Fruit fly (Drosophila melanogaster) Kc167 (cell line): Measurements from ENCODE around the gene CG3626.
"Not testable (repeated sequence)": the region's sequence is repeated elsewhere in the genome, so short reads cannot be mapped to it uniquely, and the experiment has no call there.

Experiments used
- Myc ChIP-seq: fragments of >200 bp; optimal IDR thresholded peaks from 2 replicates; lab custom pipeline; 2017; ENCODE audit warnings: missing external identifiers
- Sin3A ChIP-seq: fragments of >200 bp; optimal IDR thresholded peaks from 2 replicates; lab custom pipeline; 2018; ENCODE audit warnings: missing external identifiers
- h ChIP-seq: fragments of >200 bp; optimal IDR thresholded peaks from 3 replicates; lab custom pipeline; 2018; ENCODE audit warnings: missing external identifiers
- insv ChIP-seq: fragments of >200 bp; optimal IDR thresholded peaks from 3 replicates; lab custom pipeline; 2018; ENCODE audit warnings: missing external identifiers
- psq ChIP-seq: fragments of >200 bp; optimal IDR thresholded peaks from 2 replicates; lab custom pipeline; 2017; ENCODE audit warnings: missing external identifiers
- ttk ChIP-seq: sonication (Bioruptor generic); optimal IDR thresholded peaks from 2 replicates; lab custom pipeline; 2017; ENCODE audit warnings: missing external identifiers

The CG3626 gene

dm6 chrX:4366196-4366595, at the start of gene CG3626:
CG3626 (plus strand) TSS chrX:4366417.
- TF ChIP-seq Myc (lab: Kevin White, UChicago) (no peak), ttk (lab: Kevin White, UChicago) (no peak), insv (lab: Kevin White, UChicago) (no peak), psq (no peak), Sin3A (lab: Kevin White, UChicago) (no peak), h (lab: Kevin White, UChicago) (no peak)

DNA sequence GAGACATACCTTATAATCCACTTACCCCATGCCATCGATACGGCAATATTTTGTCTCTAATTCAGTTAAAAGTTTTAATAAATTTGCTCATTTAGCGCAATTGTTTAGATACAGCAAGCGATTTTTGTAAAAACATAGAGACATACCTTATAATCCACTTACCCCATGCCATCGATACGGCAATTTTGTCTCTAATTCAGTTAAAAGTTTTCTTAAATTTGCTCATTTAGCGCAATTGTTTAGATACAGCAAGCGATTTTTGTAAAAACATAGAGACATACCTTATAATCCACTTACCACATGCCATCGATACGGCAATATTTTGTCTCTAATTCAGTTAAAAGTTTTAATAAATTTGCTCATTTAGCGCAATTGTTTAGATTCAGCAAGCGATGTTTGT, 47.5 kb upstream of the CG3626 start, which contains the start of gene mei-9:
TSS of gene mei-9 (minus strand) at position 101 of the 400 bp plus-strand sequence.
- not testable (repeated sequence) for TF ChIP-seq Sin3A, Myc, h (lab: Kevin White, UChicago)

dm6 chrX:4319240-4319639, 47.0 kb upstream of the CG3626 start, which contains the start of gene NO66:
NO66 (plus strand) TSS chrX:4319438.
- TF ChIP-seq insv, h, ttk (lab: Kevin White, UChicago): not testable (repeated sequence)

DNA sequence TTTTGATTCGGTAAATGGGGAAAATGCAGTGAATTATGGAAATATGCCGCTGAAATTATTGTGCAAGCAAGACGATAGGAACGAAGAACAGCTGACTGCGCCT, 44.2 kb upstream of the CG3626 start, which contains the start of gene mRpL33:
TSS of gene mRpL33 (minus strand) at position 101 of the 103 bp plus-strand sequence.
- TF ChIP-seq insv (lab: Kevin White, UChicago) (no peak), Myc (lab: Kevin White, UChicago) (no peak)

DNA sequence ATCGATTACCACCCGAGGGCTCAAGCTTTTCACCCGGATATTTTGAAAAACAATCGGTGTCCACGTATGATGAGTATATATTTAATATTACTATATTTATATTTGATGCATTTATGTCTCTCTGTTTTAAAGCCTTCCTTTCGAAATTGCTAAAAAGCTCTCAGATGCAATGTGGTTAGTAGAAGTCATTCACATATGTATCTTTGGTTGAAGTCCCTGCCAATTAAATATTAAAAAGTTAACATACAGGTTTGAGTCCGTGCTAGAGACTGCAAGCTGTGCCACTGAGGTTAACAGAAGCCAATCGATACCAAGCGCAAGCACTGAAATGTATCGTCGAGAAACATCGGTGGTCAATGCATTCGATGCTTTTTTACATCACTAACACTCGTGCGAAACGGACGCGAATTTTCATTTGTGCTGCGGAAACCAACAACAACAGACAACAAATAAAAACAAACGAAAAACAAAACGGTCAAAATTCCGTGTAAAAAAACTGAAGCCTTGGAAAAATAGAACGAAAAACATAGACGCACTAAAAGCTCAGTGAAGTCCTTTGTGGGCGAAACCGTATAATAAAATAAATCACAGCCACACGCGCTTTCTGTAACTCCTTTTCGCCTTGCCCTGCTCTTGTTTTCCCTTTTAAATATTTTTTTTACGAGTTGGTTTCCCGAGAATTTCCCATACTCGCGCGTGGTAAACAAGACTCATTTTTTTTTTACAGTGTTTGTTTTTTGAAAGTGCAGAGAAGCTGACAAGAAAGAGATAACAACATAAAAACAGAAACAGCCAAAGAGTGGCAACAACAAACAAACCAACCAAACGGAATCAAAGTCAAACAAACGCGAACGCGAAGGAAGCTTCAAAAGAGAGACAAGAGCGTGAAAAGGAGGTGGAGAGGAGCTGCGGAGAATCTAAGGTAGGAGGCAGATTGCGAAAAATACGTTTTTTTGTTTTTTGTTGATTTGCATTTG, 43.7 kb upstream of the CG3626 start, which contains the start of gene norpA:
TSS of gene norpA (plus strand) at position 393 of the 977 bp plus-strand sequence.
- TF ChIP-seq h (lab: Kevin White, UChicago) (no peak), ttk (lab: Kevin White, UChicago) (no peak), insv (lab: Kevin White, UChicago) (no peak), psq (no peak), Sin3A (lab: Kevin White, UChicago) (no peak), Myc (lab: Kevin White, UChicago) (no peak)

DNA sequence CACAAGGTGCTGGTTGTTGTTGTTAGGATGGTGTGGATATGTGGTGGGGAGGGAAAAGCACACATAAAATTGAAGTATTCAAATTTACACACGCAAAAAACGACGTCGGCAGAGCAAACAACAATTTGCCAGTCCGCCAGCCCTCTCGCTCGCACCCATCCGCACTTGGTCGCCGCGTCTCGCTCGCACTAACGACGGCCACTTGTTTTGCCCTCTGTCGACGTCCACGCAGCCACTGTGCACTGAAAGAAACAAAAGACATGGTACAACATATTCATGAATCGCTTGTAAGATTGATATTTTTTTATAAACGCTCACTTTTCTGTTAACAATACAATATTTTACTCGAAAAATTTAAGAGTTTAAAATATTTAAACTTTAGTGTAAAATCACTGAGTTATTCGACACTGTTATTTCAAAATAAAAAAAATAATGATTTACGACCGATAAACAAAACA, 42.3 kb upstream of the CG3626 start:
- TF ChIP-seq insv (lab: Kevin White, UChicago) (no peak), Sin3A (lab: Kevin White, UChicago) (no peak), h (lab: Kevin White, UChicago) (no peak), Myc (lab: Kevin White, UChicago) (no peak), ttk (lab: Kevin White, UChicago) (no peak), psq (no peak)

dm6 chrX:4324781-4325180, 41.4 kb upstream of the CG3626 start:
- no peak for TF ChIP-seq Sin3A (lab: Kevin White, UChicago)
- no peak for TF ChIP-seq h (lab: Kevin White, UChicago)
- TF ChIP-seq insv (lab: Kevin White, UChicago), result no peak
- TF ChIP-seq psq, result no peak
- TF ChIP-seq ttk (lab: Kevin White, UChicago), result no peak
- TF ChIP-seq Myc (lab: Kevin White, UChicago), result no peak

DNA sequence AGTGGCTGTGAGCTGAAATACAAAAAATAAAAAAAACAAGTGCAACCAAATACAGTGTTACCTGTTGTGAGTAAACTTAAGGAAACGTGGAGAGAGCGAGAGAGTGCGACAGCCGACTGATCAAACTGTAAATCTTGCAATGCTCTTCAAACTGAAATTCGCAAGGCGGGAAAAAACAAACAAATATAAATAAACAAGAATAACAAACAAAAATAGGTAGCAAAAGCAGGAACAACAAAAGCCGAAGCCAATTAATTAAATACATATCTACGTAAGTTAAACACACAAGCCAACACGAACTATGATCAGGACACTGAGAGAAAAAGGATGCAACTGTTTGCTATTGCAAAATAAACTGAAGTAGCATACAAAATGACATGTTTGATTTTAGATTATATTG, 40.9 kb upstream of the CG3626 start:
- TF ChIP-seq insv (lab: Kevin White, UChicago), result no peak
- TF ChIP-seq Sin3A (lab: Kevin White, UChicago), result no peak

DNA sequence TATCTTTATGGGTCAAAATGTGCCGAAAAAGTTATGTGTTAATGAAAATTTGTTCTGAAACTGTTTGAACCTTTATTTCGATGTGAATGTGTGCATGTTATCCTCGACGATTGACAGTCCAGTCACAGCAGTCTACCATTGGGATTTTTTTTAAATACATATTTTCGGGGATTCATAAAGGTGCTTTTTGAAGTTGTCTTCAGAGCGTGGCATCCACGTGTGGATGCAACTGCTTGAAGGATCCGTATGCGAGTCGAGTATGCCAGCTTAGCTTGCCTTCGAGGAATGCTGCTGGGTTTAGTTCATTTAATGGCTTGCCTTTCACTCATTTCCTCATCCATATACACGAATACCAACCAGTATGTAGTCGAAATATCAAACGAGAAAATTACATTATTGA, 36.9 kb upstream of the CG3626 start, which contains the start of gene CG12693:
TSS of gene CG12693 (minus strand) at position 101 of the 400 bp plus-strand sequence.
- TF ChIP-seq h (lab: Kevin White, UChicago) (no peak), Sin3A (lab: Kevin White, UChicago) (no peak), ttk (lab: Kevin White, UChicago) (no peak), insv (lab: Kevin White, UChicago) (no peak), Myc (lab: Kevin White, UChicago) (no peak), psq (no peak)

- TF ChIP-seq Myc (lab: Kevin White, UChicago) (no peak), h (lab: Kevin White, UChicago) (no peak), Sin3A (lab: Kevin White, UChicago) (no peak), psq (no peak), insv (lab: Kevin White, UChicago) (no peak), ttk (lab: Kevin White, UChicago) (no peak)
Observed at dm6 chrX:4329809-4330208, 36.4 kb upstream of the CG3626 start.

dm6 chrX:4358515-4358914, 7.7 kb upstream of the CG3626 start:
- no peak for TF ChIP-seq psq
- TF ChIP-seq insv (lab: Kevin White, UChicago), result no peak
- no peak for TF ChIP-seq h (lab: Kevin White, UChicago)
- TF ChIP-seq Myc (lab: Kevin White, UChicago), result no peak
- TF ChIP-seq Sin3A (lab: Kevin White, UChicago), result no peak
- TF ChIP-seq ttk (lab: Kevin White, UChicago), result no peak

DNA sequence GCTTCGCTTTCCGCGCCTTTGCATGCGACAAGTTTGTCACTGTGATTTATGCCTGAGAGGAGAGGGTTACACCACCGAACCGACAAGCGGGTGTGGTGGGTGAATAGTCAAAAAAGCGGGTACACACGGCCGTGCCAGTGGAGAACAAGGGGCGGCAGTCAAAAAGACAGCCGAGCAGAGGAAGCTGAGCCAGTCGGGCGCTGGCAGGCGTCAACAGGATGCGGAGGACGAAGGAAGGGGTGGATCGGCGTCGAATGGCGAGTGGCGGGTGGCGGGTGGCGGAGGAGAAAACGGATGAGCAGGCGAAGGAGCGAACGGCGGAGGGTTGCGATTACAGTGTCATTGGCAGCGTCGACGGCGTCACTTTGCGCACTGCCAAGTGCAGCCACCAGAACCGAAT, 9.4 kb downstream of the CG3626 start:
- TF ChIP-seq h (lab: Kevin White, UChicago) (no peak), insv (lab: Kevin White, UChicago) (no peak), Sin3A (lab: Kevin White, UChicago) (no peak), Myc (lab: Kevin White, UChicago) (no peak), ttk (lab: Kevin White, UChicago) (no peak), psq (no peak)
